Fruit fly (Drosophila melanogaster): ENCODE data around the gene Ptp4E.

DNA sequence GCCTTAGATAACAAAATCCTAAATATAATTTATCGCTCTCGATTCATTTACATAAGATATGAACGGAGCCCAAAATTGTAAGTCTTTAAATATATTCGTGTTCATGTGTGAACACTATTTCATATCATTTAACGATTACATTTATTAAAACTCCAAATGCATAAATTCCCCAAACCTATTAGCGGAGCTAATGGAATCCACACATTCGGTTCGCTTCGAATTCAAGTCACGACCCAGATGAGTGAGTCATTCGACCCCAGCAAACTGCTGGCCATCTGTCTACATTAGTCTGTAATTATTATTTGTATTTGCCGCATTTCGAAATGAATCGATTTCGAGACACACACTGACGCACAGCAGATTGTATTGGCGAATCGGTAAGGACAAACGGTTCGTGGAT is 58.2 kb downstream of the Ptp4E start, which contains the start of gene CG12680:
- TF ChIP-seq CG8478 (optimal IDR thresholded peaks at IDR 0.05) (no peak), CTCF (optimal IDR thresholded peaks at IDR 0.05) (no peak)
